Fruit fly (Drosophila melanogaster) Kc167 (cell line): Measurements from ENCODE around the gene Jon74E.

Source experiments
- Myc ChIP-seq: fragments of >200 bp; optimal IDR thresholded peaks from 2 replicates; lab custom pipeline; 2017; ENCODE audit warnings: missing external identifiers
- h ChIP-seq: fragments of >200 bp; optimal IDR thresholded peaks from 3 replicates; lab custom pipeline; 2018; ENCODE audit warnings: missing external identifiers
- psq ChIP-seq: fragments of >200 bp; optimal IDR thresholded peaks from 2 replicates; lab custom pipeline; 2017; ENCODE audit warnings: missing external identifiers
- ttk ChIP-seq: sonication (Bioruptor generic); optimal IDR thresholded peaks from 2 replicates; lab custom pipeline; 2017; ENCODE audit warnings: missing external identifiers

DNA sequence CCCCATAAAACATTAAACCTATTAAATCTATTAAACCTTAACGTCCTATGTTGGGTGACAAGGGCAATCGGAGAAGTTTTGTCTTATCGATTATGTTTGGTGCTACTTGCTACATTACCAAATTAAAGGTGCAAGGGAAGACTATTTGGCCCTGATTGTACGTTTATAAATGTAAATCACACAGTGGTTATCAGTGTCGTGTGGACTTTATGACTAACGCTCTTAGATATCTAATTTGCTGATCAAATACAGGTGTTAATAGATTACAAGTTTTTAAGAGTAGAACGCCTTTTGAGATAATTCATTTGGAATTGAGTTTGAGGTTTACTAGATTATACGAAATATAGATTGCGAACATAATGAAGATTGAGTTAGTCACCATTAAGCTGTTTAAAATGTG, 10.0 kb downstream of the Jon74E start:
- TF ChIP-seq h (lab: Kevin White, UChicago) = no peak
- TF ChIP-seq psq (lab: Kevin White, UChicago) = no peak
- no peak for TF ChIP-seq ttk (lab: Kevin White, UChicago)
- no peak for TF ChIP-seq Myc
